Worm (Caenorhabditis elegans): Measurements from ENCODE around the gene fbxc-48.
"Not testable (repeated sequence)": the region's sequence is repeated elsewhere in the genome, so short reads cannot be mapped to it uniquely, and the experiment has no call there.

Gene fbxc-48

ce11 chrII:709081-709480 is 31.6 kb downstream of the fbxc-48 start, which contains the start of gene T02H6.1:
TSS of gene T02H6.1 (plus strand) at chrII:709381.
- TF ChIP-seq tbx-7 (tag; optimal IDR thresholded peaks at IDR 0.05) (no peak), K09A11.1 (tag; optimal IDR thresholded peaks at IDR 0.05; ENCODE audit: insufficient read depth) (no peak), che-1 (tag; optimal IDR thresholded peaks at IDR 0.05) (no peak), fkh-6 (tag; optimal IDR thresholded peaks at IDR 0.05) (no peak), pag-3 (tag; optimal IDR thresholded peaks at IDR 0.05; ENCODE audit: borderline replicate concordance) (no peak), hlh-8 (tag; optimal IDR thresholded peaks at IDR 0.05) (no peak), syd-9 (tag; optimal IDR thresholded peaks at IDR 0.05) (no peak), ceh-31 (tag; optimal IDR thresholded peaks at IDR 0.05) (no peak), ceh-19 (GFP tag; optimal IDR thresholded peaks at IDR 0.05) (no peak), unc-3 (GFP tag; conservative IDR thresholded peaks at IDR 0.05) (no peak), unc-3 (tag; optimal IDR thresholded peaks at IDR 0.05) (no peak), ceh-48 (tag; optimal IDR thresholded peaks at IDR 0.05) (no peak), odd-2 (tag; optimal IDR thresholded peaks at IDR 0.05) (no peak), fax-1 (tag; optimal IDR thresholded peaks at IDR 0.05) (no peak), zip-5 (tag; optimal IDR thresholded peaks at IDR 0.05) (no peak), ceh-22 (tag; optimal IDR thresholded peaks at IDR 0.05) (no peak), ceh-45 (GFP tag; IDR thresholded peaks at IDR 0.05) (no peak), nhr-11 (tag; optimal IDR thresholded peaks at IDR 0.05) (no peak), ztf-16 (tag; optimal IDR thresholded peaks at IDR 0.05) (no peak)

ce11 chrII:701371-702139 is 39.2 kb downstream of the fbxc-48 start, which contains the start of gene thoc-1:
TSS of gene thoc-1 (plus strand) at chrII:702107.
- TF ChIP-seq sdc-2 (tag; optimal IDR thresholded peaks at IDR 0.05) = no peak
- TF ChIP-seq ceh-2 (tag; optimal IDR thresholded peaks at IDR 0.05) = no peak
- TF ChIP-seq ceh-18 (tag; optimal IDR thresholded peaks at IDR 0.05) = no peak
- no peak for TF ChIP-seq unc-42 (tag; optimal IDR thresholded peaks at IDR 0.05)
- TF ChIP-seq nhr-232 (tag; optimal IDR thresholded peaks at IDR 0.05) = no peak
- no peak for TF ChIP-seq elt-4 (tag; optimal IDR thresholded peaks at IDR 0.05)

ce11 chrII:701025-701370 is 39.7 kb downstream of the fbxc-48 start, which contains the start of gene T02H6.11:
TSS of gene T02H6.11 (minus strand) at chrII:701125.
- no peak for TF ChIP-seq ceh-18 (tag; optimal IDR thresholded peaks at IDR 0.05)
- TF ChIP-seq tbx-2 (tag; optimal IDR thresholded peaks at IDR 0.05) = no peak
- no peak for TF ChIP-seq nhr-11 (tag; optimal IDR thresholded peaks at IDR 0.05)
- no peak for TF ChIP-seq pqm-1 (tag; optimal IDR thresholded peaks at IDR 0.05)
- no peak for TF ChIP-seq tbx-7 (tag; optimal IDR thresholded peaks at IDR 0.05)
- TF ChIP-seq madf-2 (tag; optimal IDR thresholded peaks at IDR 0.05) = no peak
- TF ChIP-seq K02D7.2 (tag; optimal IDR thresholded peaks at IDR 0.05) = no peak
- no peak for TF ChIP-seq fkh-6 (tag; optimal IDR thresholded peaks at IDR 0.05)
- TF ChIP-seq hlh-8 (tag; optimal IDR thresholded peaks at IDR 0.05) = no peak
- no peak for TF ChIP-seq hlh-30 (tag; optimal IDR thresholded peaks at IDR 0.05; ENCODE audit: insufficient read depth)
- no peak for TF ChIP-seq lin-11 (tag; optimal IDR thresholded peaks at IDR 0.05)
- no peak for TF ChIP-seq pag-3 (tag; optimal IDR thresholded peaks at IDR 0.05; ENCODE audit: borderline replicate concordance)
- TF ChIP-seq unc-86 (tag; optimal IDR thresholded peaks at IDR 0.05) = no peak
- no peak for TF ChIP-seq ceh-45 (GFP tag; IDR thresholded peaks at IDR 0.05)
- TF ChIP-seq ceh-30 (tag; optimal IDR thresholded peaks at IDR 0.05) = no peak
- TF ChIP-seq ceh-2 (tag; optimal IDR thresholded peaks at IDR 0.05) = no peak
- no peak for TF ChIP-seq fax-1 (tag; optimal IDR thresholded peaks at IDR 0.05)
- TF ChIP-seq ceh-19 (GFP tag; optimal IDR thresholded peaks at IDR 0.05) = no peak
- no peak for TF ChIP-seq gmeb-2 (tag; optimal IDR thresholded peaks at IDR 0.05)
- no peak for TF ChIP-seq elt-4 (tag; optimal IDR thresholded peaks at IDR 0.05)

ce11 chrII:695079-695478 is 45.6 kb downstream of the fbxc-48 start:
- 0 out of 2 replicates have a peak, but pooled peaks have one; percentile 8 for TF ChIP-seq unc-3 (GFP tag; conservative IDR thresholded peaks at IDR 0.05)
- not testable (repeated sequence) for TF ChIP-seq unc-3 (tag; optimal IDR thresholded peaks at IDR 0.05)
